Worm (Caenorhabditis elegans) whole organism, early embryonic: ENCODE data around the gene ZK154.6.

Source experiments
- B0310.2 ChIP-seq: sonication (generic microtip); optimal IDR thresholded peaks from 2 replicates; lab custom pipeline; 2016; ENCODE audit warnings: mild to moderate bottlenecking, missing genetic modification characterization, missing compliant biosample characterization
- F13C5.2 ChIP-seq: sonication (generic microtip); optimal IDR thresholded peaks from 2 replicates; lab custom pipeline; 2017; ENCODE audit warnings: mild to moderate bottlenecking, missing genetic modification characterization, inconsistent platforms, missing compliant biosample characterization
- aly-1 ChIP-seq: sonication (generic microtip); optimal IDR thresholded peaks from 2 replicates; lab custom pipeline; 2016; ENCODE audit warnings: missing genetic modification characterization, missing compliant biosample characterization
- ama-1 ChIP-seq: fragments of 150-350 bp; optimal IDR thresholded peaks from 2 replicates; lab custom pipeline; 2014
- ceh-13 ChIP-seq: fragments of 200-800 bp; sonication (Bioruptor generic); optimal IDR thresholded peaks from 2 replicates; lab custom pipeline; 2018; ENCODE audit warnings: mild to moderate bottlenecking, missing genetic modification characterization, missing compliant biosample characterization
- ceh-36 ChIP-seq: sonication (generic microtip); optimal IDR thresholded peaks from 2 replicates; lab custom pipeline; 2016; ENCODE audit warnings: missing genetic modification characterization, inconsistent platforms, missing compliant biosample characterization
- ets-7 ChIP-seq: sonication (generic microtip); optimal IDR thresholded peaks from 2 replicates; lab custom pipeline; 2016; ENCODE audit warnings: missing genotype, missing genetic modification characterization, missing compliant biosample characterization
- flt-1 ChIP-seq: fragments of 200-800 bp; sonication (Bioruptor generic); IDR thresholded peaks from 2 replicates; pipeline ENCODE4 v1.3.6; 2022; ENCODE audit warnings: missing genetic modification characterization, missing compliant biosample characterization
- hmbx-1 ChIP-seq: sonication (generic microtip); optimal IDR thresholded peaks from 2 replicates; lab custom pipeline; 2016; ENCODE audit warnings: mild to moderate bottlenecking, missing genetic modification characterization, missing compliant biosample characterization
- hmg-4 ChIP-seq: fragments of 200-800 bp; sonication (Bioruptor generic); optimal IDR thresholded peaks from 2 replicates; lab custom pipeline; 2018; ENCODE audit warnings: mild to moderate bottlenecking, missing genetic modification characterization, missing compliant biosample characterization
- hnd-1 ChIP-seq: sonication (generic microtip); optimal IDR thresholded peaks from 2 replicates; lab custom pipeline; 2016; ENCODE audit warnings: missing genetic modification characterization, missing compliant biosample characterization
- pes-1 ChIP-seq: fragments of 200-800 bp; sonication (Bioruptor generic); IDR thresholded peaks from 2 replicates; pipeline ENCODE4 v1.3.6; 2022; ENCODE audit warnings: missing genetic modification reagents, missing genetic modification characterization, missing compliant biosample characterization
- scrt-1 ChIP-seq: fragments of 200-800 bp; sonication (Bioruptor generic); IDR thresholded peaks from 2 replicates; pipeline ENCODE4 v1.3.6; 2022; ENCODE audit warnings: missing genetic modification characterization, missing compliant biosample characterization
- sea-1 ChIP-seq: fragments of 200-800 bp; sonication (Bioruptor generic); conservative IDR thresholded peaks from 2 replicates; pipeline ENCODE4 v1.3.6; 2022; ENCODE audit warnings: missing genetic modification characterization, missing compliant biosample characterization
- tbx-11 ChIP-seq: fragments of 200-800 bp; sonication (Bioruptor generic); IDR thresholded peaks from 2 replicates; pipeline ENCODE4 v1.3.6; 2022; ENCODE audit warnings: missing genetic modification characterization, missing compliant biosample characterization
- tbx-37 ChIP-seq: fragments of 200-800 bp; sonication (Bioruptor generic); conservative IDR thresholded peaks from 2 replicates; pipeline ENCODE4 v1.3.6; 2022; ENCODE audit warnings: missing genetic modification reagents, missing genetic modification characterization, missing compliant biosample characterization
- tra-4 ChIP-seq: sonication (generic microtip); optimal IDR thresholded peaks from 2 replicates; lab custom pipeline; 2017; ENCODE audit warnings: missing genetic modification characterization, missing compliant biosample characterization

The ZK154.6 gene

DNA sequence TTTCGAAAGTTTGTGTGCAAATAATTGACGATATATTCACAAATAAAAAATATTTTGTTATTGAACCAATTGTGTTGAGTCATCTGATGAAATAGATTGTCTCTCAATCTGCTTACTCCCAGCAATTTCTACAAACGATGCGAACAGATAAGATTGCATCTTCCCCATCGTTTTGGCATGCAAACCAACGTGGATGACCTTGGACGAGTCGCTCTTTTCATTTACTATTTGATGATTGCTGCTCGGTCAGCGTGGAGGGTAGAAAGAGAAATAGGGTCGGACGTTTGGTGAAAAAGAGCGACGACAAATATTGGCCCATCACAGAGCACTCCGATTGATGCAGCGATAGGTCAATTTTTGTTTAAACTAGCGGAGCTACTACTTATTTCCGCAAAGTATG lies 32.3 kb upstream of the ZK154.6 start:
- TF ChIP-seq hnd-1 (tag; lab: Kevin White, UChicago) (no peak), ceh-36 (tag; lab: Kevin White, UChicago) (no peak), tbx-11 (GFP tag; lab: Robert Waterston, UW) (no peak), ets-7 (tag; lab: Kevin White, UChicago) (no peak), ceh-13 (GFP tag; lab: Kevin White, UChicago) (no peak), tra-4 (tag; lab: Kevin White, UChicago) (no peak), ama-1 (lab: Kevin White, UChicago) (peak; percentile 60), hmg-4 (peak; percentile 14), tbx-37 (GFP tag; lab: Robert Waterston, UW) (no peak)

DNA sequence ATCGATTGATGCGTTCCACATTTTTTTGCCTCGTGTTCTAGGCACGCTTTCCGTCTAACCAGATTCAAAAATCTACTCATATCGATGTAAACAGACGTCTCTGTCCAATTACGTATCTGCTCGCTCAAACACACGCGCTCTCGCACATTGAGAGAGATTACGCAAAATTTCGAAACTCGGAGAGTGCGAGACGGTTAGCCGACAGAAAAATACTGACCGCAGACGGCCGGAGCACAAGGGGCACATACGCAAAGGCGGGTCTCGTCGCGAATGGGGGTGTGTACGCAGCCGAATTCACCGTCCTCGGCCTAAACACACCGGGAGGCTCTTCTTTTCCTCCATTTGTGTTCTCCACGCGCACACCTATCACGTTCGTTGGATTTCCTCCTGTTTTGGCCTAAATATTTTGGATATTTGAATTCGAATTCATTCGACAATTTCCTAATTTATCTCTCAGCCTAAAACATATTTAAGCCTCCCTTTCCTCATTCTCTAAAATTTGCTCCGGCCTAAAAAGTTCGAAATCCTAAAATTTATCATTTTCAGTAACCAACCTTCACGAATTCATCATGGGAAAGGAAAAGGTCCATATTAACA lies 29.8 kb upstream of the ZK154.6 start, which contains the start of gene eef-1A.2:
Gene eef-1A.2, plus strand, starts transcription at position 547 of the 597 bp plus-strand sequence.
- TF ChIP-seq tbx-11 (GFP tag; lab: Robert Waterston, UW) (no peak), ama-1 (lab: Kevin White, UChicago) (no peak), hmbx-1 (no peak), ets-7 (tag; lab: Kevin White, UChicago) (no peak), sea-1 (GFP tag; lab: Robert Waterston, UW) (0 out of 2 replicates have a peak, but pooled peaks have one; percentile 48), aly-1 (tag; lab: Kevin White, UChicago) (peak; percentile 64), hnd-1 (tag; lab: Kevin White, UChicago) (no peak), tbx-37 (GFP tag; lab: Robert Waterston, UW) (no peak), F13C5.2 (tag; lab: Kevin White, UChicago) (peak; percentile 60), ceh-13 (GFP tag; lab: Kevin White, UChicago) (no peak), scrt-1 (GFP tag; lab: Robert Waterston, UW) (no peak), hmg-4 (peak; percentile 87), flt-1 (GFP tag; lab: Robert Waterston, UW) (no peak), pes-1 (GFP tag; lab: Robert Waterston, UW) (peak; percentile 46; the same call in 1 of the 2 replicates), ceh-36 (tag; lab: Kevin White, UChicago) (peak; percentile 45), B0310.2 (tag; lab: Kevin White, UChicago) (no peak), tra-4 (tag; lab: Kevin White, UChicago) (no peak)

DNA sequence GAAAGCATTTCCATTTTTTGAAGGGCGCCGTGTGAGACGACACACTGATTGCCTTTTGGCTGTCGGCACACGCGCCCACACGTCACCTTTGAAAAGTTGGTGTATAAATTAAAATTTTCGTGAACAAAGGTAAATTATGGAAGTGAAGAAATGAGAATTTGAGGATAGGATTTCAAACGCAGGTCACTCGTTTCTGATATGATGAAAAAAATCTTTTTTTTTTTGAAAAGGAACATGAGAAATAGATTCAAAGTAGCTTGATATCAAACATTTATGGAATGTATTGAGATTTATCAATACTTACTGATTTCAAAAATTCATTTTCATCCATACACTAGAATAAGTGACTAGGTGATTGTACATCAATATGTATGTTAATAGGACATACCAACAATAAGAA lies 24.2 kb upstream of the ZK154.6 start:
- no peak for TF ChIP-seq pes-1 (GFP tag; lab: Robert Waterston, UW)
- TF ChIP-seq sea-1 (GFP tag; lab: Robert Waterston, UW): no peak
- TF ChIP-seq tbx-37 (GFP tag; lab: Robert Waterston, UW): no peak

DNA sequence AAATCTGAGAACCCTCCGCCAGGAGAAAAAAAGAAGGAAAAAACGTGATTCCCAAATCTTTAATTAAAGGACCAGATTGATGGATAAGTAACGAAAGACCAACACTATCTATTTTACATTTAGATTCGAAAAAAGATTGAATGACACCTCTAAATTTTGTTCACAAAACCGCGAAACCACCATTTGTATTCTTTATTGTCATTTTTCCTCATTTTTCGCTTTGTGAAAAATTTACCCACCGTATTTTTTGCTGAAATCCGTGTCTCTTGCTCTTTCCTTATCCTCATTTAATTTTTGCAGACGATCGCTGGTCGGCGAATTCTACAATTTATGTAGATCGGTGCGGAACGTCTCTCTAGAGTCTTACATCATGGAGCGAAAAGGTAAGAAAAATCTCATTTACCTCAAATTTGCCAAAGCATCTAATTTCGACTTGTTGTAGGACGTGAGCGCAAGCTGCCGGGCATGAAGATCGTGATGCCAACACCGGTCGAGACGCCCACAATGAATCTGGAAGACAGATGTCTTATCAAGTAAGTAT lies 23.1 kb upstream of the ZK154.6 start, which contains the start of the genes sek-1 and R03G5.6:
Gene sek-1, plus strand, starts transcription at position 301 of the 541 bp plus-strand sequence.
Gene R03G5.6, minus strand, starts transcription at position 491 of the 541 bp plus-strand sequence.
- TF ChIP-seq ets-7 (tag; lab: Kevin White, UChicago) (no peak), F13C5.2 (tag; lab: Kevin White, UChicago) (no peak), hmg-4 (no peak), sea-1 (GFP tag; lab: Robert Waterston, UW) (no peak), hmbx-1 (no peak), ama-1 (lab: Kevin White, UChicago) (no peak), tbx-37 (GFP tag; lab: Robert Waterston, UW) (no peak), tbx-11 (GFP tag; lab: Robert Waterston, UW) (no peak), hnd-1 (tag; lab: Kevin White, UChicago) (no peak), scrt-1 (GFP tag; lab: Robert Waterston, UW) (no peak), ceh-36 (tag; lab: Kevin White, UChicago) (no peak), aly-1 (tag; lab: Kevin White, UChicago) (no peak)

DNA sequence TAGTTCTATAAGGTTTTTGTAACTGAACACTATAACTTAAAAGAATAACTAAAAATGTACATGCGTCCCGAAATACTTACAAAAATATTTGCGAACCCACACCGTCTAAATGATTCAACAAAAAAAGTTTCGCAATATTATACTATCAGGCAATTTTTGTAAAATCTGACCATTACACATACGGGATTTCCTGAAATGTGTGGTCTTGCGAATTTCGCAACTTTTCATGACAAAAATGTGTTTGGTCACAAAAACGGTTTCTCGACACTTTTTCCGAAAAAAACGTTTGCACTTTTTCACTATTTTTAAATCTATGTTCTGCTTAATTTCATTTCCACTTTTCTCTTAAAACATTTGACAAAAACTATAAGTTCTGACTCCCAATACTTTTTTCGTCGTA lies 21.9 kb upstream of the ZK154.6 start:
- no peak for TF ChIP-seq hnd-1 (tag; lab: Kevin White, UChicago)
- no peak for TF ChIP-seq flt-1 (GFP tag; lab: Robert Waterston, UW)
- TF ChIP-seq hmg-4: no peak
- TF ChIP-seq hmbx-1: no peak
- no peak for TF ChIP-seq sea-1 (GFP tag; lab: Robert Waterston, UW)
- TF ChIP-seq tra-4 (tag; lab: Kevin White, UChicago): no peak
- TF ChIP-seq ceh-36 (tag; lab: Kevin White, UChicago): no peak
- no peak for TF ChIP-seq tbx-11 (GFP tag; lab: Robert Waterston, UW)
- no peak for TF ChIP-seq scrt-1 (GFP tag; lab: Robert Waterston, UW)
- TF ChIP-seq F13C5.2 (tag; lab: Kevin White, UChicago): no peak
- TF ChIP-seq tbx-37 (GFP tag; lab: Robert Waterston, UW): no peak
- TF ChIP-seq B0310.2 (tag; lab: Kevin White, UChicago): no peak
- no peak for TF ChIP-seq ets-7 (tag; lab: Kevin White, UChicago)
- no peak for TF ChIP-seq pes-1 (GFP tag; lab: Robert Waterston, UW)
- TF ChIP-seq ceh-13 (GFP tag; lab: Kevin White, UChicago): no peak
- TF ChIP-seq aly-1 (tag; lab: Kevin White, UChicago): no peak
- no peak for TF ChIP-seq ama-1 (lab: Kevin White, UChicago)

DNA sequence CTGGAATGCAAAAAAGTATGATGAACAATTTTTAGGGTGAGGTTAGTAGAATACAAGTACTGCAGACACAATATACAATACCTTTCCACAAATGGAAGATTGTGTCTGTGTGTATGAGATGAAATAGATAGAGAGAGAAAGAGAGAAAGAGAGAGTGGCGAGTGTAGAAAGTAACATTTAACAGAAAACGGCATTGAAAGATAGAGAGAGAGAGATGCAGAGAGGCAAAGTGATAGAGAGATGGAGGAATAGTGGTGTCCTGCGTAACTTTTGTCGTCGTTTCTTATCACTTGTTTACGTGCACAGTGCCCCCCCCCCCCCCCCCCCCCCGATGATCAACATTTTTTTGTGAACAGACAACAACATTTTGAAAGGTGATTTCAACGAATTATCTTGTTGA lies 21.4 kb upstream of the ZK154.6 start:
- TF ChIP-seq ama-1 (lab: Kevin White, UChicago) (no peak), flt-1 (GFP tag; lab: Robert Waterston, UW) (no peak), F13C5.2 (tag; lab: Kevin White, UChicago) (no peak), ceh-13 (GFP tag; lab: Kevin White, UChicago) (no peak), hmg-4 (no peak), aly-1 (tag; lab: Kevin White, UChicago) (no peak), pes-1 (GFP tag; lab: Robert Waterston, UW) (no peak), hmbx-1 (no peak), hnd-1 (tag; lab: Kevin White, UChicago) (no peak), scrt-1 (GFP tag; lab: Robert Waterston, UW) (no peak), tbx-11 (GFP tag; lab: Robert Waterston, UW) (no peak)
